Worm (Caenorhabditis elegans) whole organism, mixed stage, embryonic: Measurements from ENCODE around the gene Y46H3A.5.

Experiments
- M03D4.4 ChIP-seq: sonication (generic microtip); optimal IDR thresholded peaks from 2 replicates; lab custom pipeline; 2017; ENCODE audit warnings: mild to moderate bottlenecking, missing genetic modification characterization, missing compliant biosample characterization
- bed-3 ChIP-seq: fragments of 200-800 bp; sonication (Bioruptor generic); optimal IDR thresholded peaks from 3 replicates; lab custom pipeline; 2018; ENCODE audit warnings: mild to moderate bottlenecking, missing genetic modification characterization, moderate library complexity, missing compliant biosample characterization
- blmp-1 ChIP-seq: fragments of 150-350 bp; optimal IDR thresholded peaks from 2 replicates; lab custom pipeline; 2014; ENCODE audit warnings: missing biosample characterization, missing genetic modification characterization
- ceh-43 ChIP-seq: fragments of 200-800 bp; sonication (Bioruptor generic); optimal IDR thresholded peaks from 2 replicates; lab custom pipeline; 2018; ENCODE audit warnings: mild to moderate bottlenecking, missing genetic modification characterization, moderate library complexity, missing compliant biosample characterization
- ceh-83 ChIP-seq: fragments of 200-800 bp; sonication (Bioruptor generic); optimal IDR thresholded peaks from 2 replicates; lab custom pipeline; 2018; ENCODE audit warnings: mild to moderate bottlenecking, missing genetic modification characterization, missing compliant biosample characterization
- ces-1 ChIP-seq: fragments of 150-350 bp; optimal IDR thresholded peaks from 2 replicates; lab custom pipeline; 2014; ENCODE audit warnings: missing biosample characterization, missing genetic modification reagents, missing genetic modification characterization
- cnd-1 ChIP-seq: fragments of 200-800 bp; sonication (Bioruptor generic); optimal IDR thresholded peaks from 2 replicates; lab custom pipeline; 2018; ENCODE audit warnings: mild to moderate bottlenecking, missing genetic modification characterization, missing compliant biosample characterization
- elt-1 ChIP-seq: sonication (generic microtip); optimal IDR thresholded peaks from 2 replicates; lab custom pipeline; 2017; ENCODE audit warnings: missing genetic modification characterization, mild to moderate bottlenecking, missing compliant biosample characterization, antibody characterized with exemption, moderate library complexity, borderline replicate concordance; ENCODE audit not compliant: insufficient read depth
- flh-1 ChIP-seq: fragments of 200-800 bp; sonication (Bioruptor generic); optimal IDR thresholded peaks from 2 replicates; lab custom pipeline; 2018; ENCODE audit warnings: mild to moderate bottlenecking, missing genetic modification characterization, moderate library complexity, missing compliant biosample characterization
- ham-2 ChIP-seq: fragments of 200-800 bp; sonication (Bioruptor generic); optimal IDR thresholded peaks from 2 replicates; lab custom pipeline; 2018; ENCODE audit warnings: mild to moderate bottlenecking, missing genetic modification characterization, missing compliant biosample characterization
- hlh-1 ChIP-seq: fragments of 150-350 bp; optimal IDR thresholded peaks from 2 replicates; lab custom pipeline; 2014; ENCODE audit warnings: missing biosample characterization, missing genetic modification reagents, missing genetic modification characterization
- lin-32 ChIP-seq: fragments of 200-800 bp; sonication (Bioruptor generic); optimal IDR thresholded peaks from 2 replicates; lab custom pipeline; 2018; ENCODE audit warnings: mild to moderate bottlenecking, missing genetic modification characterization, missing compliant biosample characterization
- lsy-2 ChIP-seq: fragments of 150-350 bp; optimal IDR thresholded peaks from 2 replicates; lab custom pipeline; 2014; ENCODE audit warnings: missing biosample characterization, missing genetic modification characterization
- mab-5 ChIP-seq: fragments of 150-350 bp; optimal IDR thresholded peaks from 2 replicates; lab custom pipeline; 2014; ENCODE audit warnings: missing biosample characterization, missing genetic modification characterization
- mep-1 ChIP-seq: fragments of 150-350 bp; optimal IDR thresholded peaks from 2 replicates; lab custom pipeline; 2017; ENCODE audit warnings: missing biosample characterization, missing genetic modification reagents, missing genetic modification characterization, inconsistent platforms
- mls-2 ChIP-seq: sonication (generic microtip); optimal IDR thresholded peaks from 2 replicates; lab custom pipeline; 2016; ENCODE audit warnings: mild to moderate bottlenecking, missing genetic modification characterization, moderate library complexity, missing compliant biosample characterization
- nhr-2 ChIP-seq: fragments of 150-350 bp; optimal IDR thresholded peaks from 2 replicates; lab custom pipeline; 2014; ENCODE audit warnings: missing biosample characterization, missing genetic modification characterization
- nhr-237 ChIP-seq: fragments of 150-350 bp; optimal IDR thresholded peaks from 2 replicates; lab custom pipeline; 2014; ENCODE audit warnings: missing biosample characterization, missing genetic modification characterization
- nhr-28 ChIP-seq: fragments of 150-350 bp; optimal IDR thresholded peaks from 2 replicates; lab custom pipeline; 2014; ENCODE audit warnings: missing biosample characterization, missing genetic modification characterization
- pha-4 ChIP-seq: fragments of 150-350 bp; optimal IDR thresholded peaks from 2 replicates; lab custom pipeline; 2018; ENCODE audit warnings: missing biosample characterization, missing genetic modification reagents, missing genetic modification characterization
- sem-2 ChIP-seq: fragments of 200-800 bp; sonication (Bioruptor generic); optimal IDR thresholded peaks from 2 replicates; lab custom pipeline; 2018; ENCODE audit warnings: mild to moderate bottlenecking, missing genetic modification characterization, missing compliant biosample characterization
- snpc-4 ChIP-seq: fragments of 150-350 bp; optimal IDR thresholded peaks from 2 replicates; lab custom pipeline; 2014; ENCODE audit warnings: missing biosample characterization, missing genetic modification characterization
- sptf-1 ChIP-seq: sonication (generic microtip); optimal IDR thresholded peaks from 2 replicates; lab custom pipeline; 2017; ENCODE audit warnings: mild to moderate bottlenecking, missing genetic modification characterization, moderate library complexity, missing compliant biosample characterization
- tbx-8 ChIP-seq: fragments of 200-800 bp; sonication (Bioruptor generic); optimal IDR thresholded peaks from 2 replicates; lab custom pipeline; 2018; ENCODE audit warnings: mild to moderate bottlenecking, missing genetic modification characterization, moderate library complexity, missing compliant biosample characterization
- unc-120 ChIP-seq: sonication (generic microtip); optimal IDR thresholded peaks from 2 replicates; lab custom pipeline; 2017; ENCODE audit warnings: missing genetic modification characterization, missing compliant biosample characterization; ENCODE audit not compliant: poor library complexity, severe bottlenecking
- unc-62 ChIP-seq: fragments of 150-350 bp; optimal IDR thresholded peaks from 2 replicates; lab custom pipeline; 2014; ENCODE audit warnings: missing biosample characterization, missing genetic modification reagents, missing genetic modification characterization
- zip-8 ChIP-seq: fragments of 150-350 bp; optimal IDR thresholded peaks from 2 replicates; lab custom pipeline; 2014; ENCODE audit warnings: missing biosample characterization, missing genetic modification characterization

Y46H3A.5 gene

ce11 chrV:1779994-1780393 lies 34.7 kb downstream of the Y46H3A.5 start:
- TF ChIP-seq ceh-43 (GFP tag; lab: Kevin White, UChicago) = no peak
- TF ChIP-seq ces-1 (GFP tag; lab: Kevin White, UChicago) = no peak
- no peak for TF ChIP-seq tbx-8 (GFP tag; lab: Kevin White, UChicago)
- TF ChIP-seq nhr-237 (tag; lab: Kevin White, UChicago) = no peak
- TF ChIP-seq nhr-2 (tag; lab: Kevin White, UChicago) = no peak
- no peak for TF ChIP-seq zip-8 (tag; lab: Kevin White, UChicago)
- TF ChIP-seq blmp-1 (tag; lab: Kevin White, UChicago) = no peak
- no peak for TF ChIP-seq mls-2 (tag; lab: Kevin White, UChicago)
- TF ChIP-seq, all 35 proteins: peak for 0

ce11 chrV:1779136-1779535 lies 35.5 kb downstream of the Y46H3A.5 start, which contains the start of gene F36H9.4:
F36H9.4 (minus strand) TSS chrV:1779236.
- TF ChIP-seq nhr-28 = no peak
- no peak for TF ChIP-seq ceh-83 (GFP tag; lab: Kevin White, UChicago)
- no peak for TF ChIP-seq nhr-237 (tag; lab: Kevin White, UChicago)
- TF ChIP-seq mab-5 (tag; lab: Kevin White, UChicago) = no peak
- TF ChIP-seq unc-120 (tag; lab: Kevin White, UChicago) = no peak
- no peak for TF ChIP-seq tbx-8 (GFP tag; lab: Kevin White, UChicago)
- no peak for TF ChIP-seq sptf-1 (tag; lab: Kevin White, UChicago)
- no peak for TF ChIP-seq lin-32 (GFP tag; lab: Kevin White, UChicago)

ce11 chrV:1774874-1775589 lies 39.7 kb downstream of the Y46H3A.5 start, which contains the start of gene F36H9.7:
F36H9.7 (minus strand) TSS chrV:1774924.
- TF ChIP-seq pha-4 (tag; lab: Kevin White, UChicago) = no peak
- peak; percentile 78 for TF ChIP-seq ces-1 (GFP tag; lab: Kevin White, UChicago)
- TF ChIP-seq ham-2 (GFP tag; lab: Kevin White, UChicago) = no peak
- no peak for TF ChIP-seq flh-1 (GFP tag; lab: Kevin White, UChicago)
- TF ChIP-seq tbx-8 (GFP tag; lab: Kevin White, UChicago) = no peak
- TF ChIP-seq, all 35 proteins: peak for 1

- TF ChIP-seq ceh-83 (GFP tag; lab: Kevin White, UChicago) (no peak), lsy-2 (tag; lab: Kevin White, UChicago) (no peak), ceh-43 (GFP tag; lab: Kevin White, UChicago) (no peak), bed-3 (GFP tag; lab: Kevin White, UChicago) (no peak), tbx-8 (GFP tag; lab: Kevin White, UChicago) (no peak), mab-5 (tag; lab: Kevin White, UChicago) (no peak), lin-32 (GFP tag; lab: Kevin White, UChicago) (no peak), mep-1 (tag; lab: Kevin White, UChicago) (no peak), sem-2 (GFP tag; lab: Kevin White, UChicago) (no peak), hlh-1 (tag; lab: Kevin White, UChicago) (no peak), nhr-237 (tag; lab: Kevin White, UChicago) (no peak), nhr-2 (tag; lab: Kevin White, UChicago) (no peak), elt-1 (tag; lab: Kevin White, UChicago) (no peak), pha-4 (tag; lab: Kevin White, UChicago) (no peak), cnd-1 (no peak), zip-8 (tag; lab: Kevin White, UChicago) (no peak)
Observed at ce11 chrV:1773120-1773519, 41.6 kb downstream of the Y46H3A.5 start.

ce11 chrV:1771727-1772126 lies 43.0 kb downstream of the Y46H3A.5 start, which contains the start of gene dhs-13:
dhs-13 (minus strand) TSS chrV:1771734.
- TF ChIP-seq snpc-4 (no peak), elt-1 (tag; lab: Kevin White, UChicago) (peak; percentile 13), unc-120 (tag; lab: Kevin White, UChicago) (peak; percentile 23)

ce11 chrV:1767427-1767826 lies 47.3 kb downstream of the Y46H3A.5 start:
- TF ChIP-seq zip-8 (tag; lab: Kevin White, UChicago) = no peak
- no peak for TF ChIP-seq nhr-28
- no peak for TF ChIP-seq mab-5 (tag; lab: Kevin White, UChicago)
- no peak for TF ChIP-seq unc-62 (GFP tag; lab: Kevin White, UChicago)
- no peak for TF ChIP-seq mep-1 (tag; lab: Kevin White, UChicago)
- no peak for TF ChIP-seq pha-4 (tag; lab: Kevin White, UChicago)
- no peak for TF ChIP-seq M03D4.4 (tag; lab: Kevin White, UChicago)
